Worm (Caenorhabditis elegans) whole organism, L3 larva: ENCODE measurements around the gene mps-4.

Source experiments
- ama-1 ChIP-seq: fragments of 150-350 bp; optimal IDR thresholded peaks from 2 replicates; lab custom pipeline; 2018
- elt-3 ChIP-seq, 3 experiments: fragments of 150-350 bp in 1 of 3; sonication (generic microtip) in 2 of 3; optimal IDR thresholded peaks; 2 replicates in 2 of 3; 4 replicates in 1 of 3; lab custom pipeline; 2014 to 2017; ENCODE audit warnings: missing biosample characterization in 3 of 3, missing genetic modification characterization in 3 of 3
- fos-1 ChIP-seq: fragments of 150-350 bp; optimal IDR thresholded peaks from 2 replicates; lab custom pipeline; 2014; ENCODE audit warnings: missing biosample characterization, missing genetic modification characterization
- hmg-11 ChIP-seq: sonication (generic microtip); optimal IDR thresholded peaks from 2 replicates; lab custom pipeline; 2016; ENCODE audit warnings: missing genetic modification characterization, missing compliant biosample characterization
- jun-1 ChIP-seq: fragments of 150-350 bp; optimal IDR thresholded peaks from 2 replicates; lab custom pipeline; 2014; ENCODE audit warnings: missing biosample characterization, missing genetic modification reagents, missing genetic modification characterization
- lin-39 ChIP-seq: fragments of 150-350 bp; optimal IDR thresholded peaks from 2 replicates; lab custom pipeline; 2018; ENCODE audit warnings: missing biosample characterization, missing genetic modification reagents, missing genetic modification characterization
- mdl-1 ChIP-seq: fragments of 150-350 bp; optimal IDR thresholded peaks from 2 replicates; lab custom pipeline; 2014; ENCODE audit warnings: missing biosample characterization, missing genetic modification characterization
- mml-1 ChIP-seq: fragments of 150-350 bp; sonication (generic microtip); optimal IDR thresholded peaks from 3 replicates; lab custom pipeline; 2014; ENCODE audit warnings: missing biosample characterization, missing genetic modification characterization
- nhr-11 ChIP-seq: fragments of 150-350 bp; optimal IDR thresholded peaks from 2 replicates; lab custom pipeline; 2014; ENCODE audit warnings: missing biosample characterization, missing genetic modification characterization
- nhr-12 ChIP-seq: fragments of 150-350 bp; optimal IDR thresholded peaks from 2 replicates; lab custom pipeline; 2014; ENCODE audit warnings: missing biosample characterization, missing genetic modification characterization
- pqm-1 ChIP-seq: fragments of 150-350 bp; optimal IDR thresholded peaks from 2 replicates; lab custom pipeline; 2017; ENCODE audit warnings: missing biosample characterization, missing genetic modification characterization, inconsistent platforms
- skn-1 ChIP-seq: fragments of 150-350 bp; optimal IDR thresholded peaks from 2 replicates; lab custom pipeline; 2014; ENCODE audit warnings: missing biosample characterization, missing genetic modification characterization
- ztf-11 ChIP-seq: fragments of 150-350 bp; optimal IDR thresholded peaks from 2 replicates; lab custom pipeline; 2014; ENCODE audit warnings: missing biosample characterization, missing genetic modification characterization
- ztf-4 ChIP-seq: fragments of 150-350 bp; optimal IDR thresholded peaks from 2 replicates; lab custom pipeline; 2014; ENCODE audit warnings: missing biosample characterization, missing genetic modification characterization

- TF ChIP-seq ztf-4 (tag; lab: Kevin White, UChicago) (no peak), mml-1 (no peak), ztf-11 (no peak), elt-3 (tag; optimal IDR thresholded peaks at IDR 0.05; lab: Kevin White, UChicago) (no peak), hmg-11 (tag; lab: Kevin White, UChicago) (no peak), ama-1 (no peak), pqm-1 (tag; lab: Kevin White, UChicago) (no peak), fos-1 (tag; lab: Kevin White, UChicago) (no peak), skn-1 (no peak), nhr-12 (tag; lab: Kevin White, UChicago) (no peak), mdl-1 (tag; lab: Kevin White, UChicago) (no peak), nhr-11 (no peak), jun-1 (no peak), lin-39 (tag; lab: Kevin White, UChicago) (no peak)
These were observed 24.5 kb downstream of the mps-4 start, which contains the start of gene C02F5.13 for ce11 chrIII:8247051-8247450.
